Fruit fly (Drosophila melanogaster): ENCODE results near the gene CBP.

The CBP gene

dm6 chrX:7336962-7337844 lies at the start of gene CBP:
CBP (plus strand) TSS chrX:7337352.
- no peak for TF ChIP-seq psq (optimal IDR thresholded peaks at IDR 0.05)
- no peak for TF ChIP-seq h (optimal IDR thresholded peaks at IDR 0.05)
- no peak for TF ChIP-seq insv (optimal IDR thresholded peaks at IDR 0.05)
- no peak for TF ChIP-seq ttk (optimal IDR thresholded peaks at IDR 0.05)
- no peak for TF ChIP-seq Sin3A (optimal IDR thresholded peaks at IDR 0.05)
- TF ChIP-seq Myc (optimal IDR thresholded peaks at IDR 0.05), result no peak

dm6 chrX:7290811-7291515 lies 46.2 kb upstream of the CBP start, which contains the start of gene unc-119:
unc-119 (minus strand) TSS chrX:7291298.
- TF ChIP-seq ttk (optimal IDR thresholded peaks at IDR 0.05) (no peak), Sin3A (optimal IDR thresholded peaks at IDR 0.05) (no peak), Myc (optimal IDR thresholded peaks at IDR 0.05) (no peak), insv (optimal IDR thresholded peaks at IDR 0.05) (no peak), psq (optimal IDR thresholded peaks at IDR 0.05) (no peak), h (optimal IDR thresholded peaks at IDR 0.05) (no peak)

- TF ChIP-seq insv (optimal IDR thresholded peaks at IDR 0.05) (no peak), Sin3A (optimal IDR thresholded peaks at IDR 0.05) (no peak), Myc (optimal IDR thresholded peaks at IDR 0.05) (no peak), ttk (optimal IDR thresholded peaks at IDR 0.05) (no peak), psq (optimal IDR thresholded peaks at IDR 0.05) (no peak), h (optimal IDR thresholded peaks at IDR 0.05) (no peak)
Observed at dm6 chrX:7291850-7292499, 45.2 kb upstream of the CBP start.

dm6 chrX:7293133-7293873 lies 43.8 kb upstream of the CBP start:
- TF ChIP-seq Sin3A (optimal IDR thresholded peaks at IDR 0.05) (no peak), h (optimal IDR thresholded peaks at IDR 0.05) (no peak), insv (optimal IDR thresholded peaks at IDR 0.05) (no peak), Myc (optimal IDR thresholded peaks at IDR 0.05) (no peak), psq (optimal IDR thresholded peaks at IDR 0.05) (no peak), ttk (optimal IDR thresholded peaks at IDR 0.05) (no peak)

dm6 chrX:7293874-7294559 lies 43.1 kb upstream of the CBP start:
- TF ChIP-seq insv (optimal IDR thresholded peaks at IDR 0.05), result no peak
- no peak for TF ChIP-seq h (optimal IDR thresholded peaks at IDR 0.05)
- no peak for TF ChIP-seq ttk (optimal IDR thresholded peaks at IDR 0.05)
- TF ChIP-seq Sin3A (optimal IDR thresholded peaks at IDR 0.05), result no peak
- TF ChIP-seq Myc (optimal IDR thresholded peaks at IDR 0.05), result no peak
- no peak for TF ChIP-seq psq (optimal IDR thresholded peaks at IDR 0.05)

dm6 chrX:7295973-7296372 lies 41.2 kb upstream of the CBP start:
- TF ChIP-seq h (optimal IDR thresholded peaks at IDR 0.05) (no peak), Sin3A (optimal IDR thresholded peaks at IDR 0.05) (no peak), Myc (optimal IDR thresholded peaks at IDR 0.05) (no peak), ttk (optimal IDR thresholded peaks at IDR 0.05) (no peak), psq (optimal IDR thresholded peaks at IDR 0.05) (no peak), insv (optimal IDR thresholded peaks at IDR 0.05) (no peak)

dm6 chrX:7296721-7297227 lies 40.4 kb upstream of the CBP start:
- TF ChIP-seq ttk (optimal IDR thresholded peaks at IDR 0.05) (no peak), insv (optimal IDR thresholded peaks at IDR 0.05) (no peak), Myc (optimal IDR thresholded peaks at IDR 0.05) (no peak), Sin3A (optimal IDR thresholded peaks at IDR 0.05) (no peak), h (optimal IDR thresholded peaks at IDR 0.05) (no peak), psq (optimal IDR thresholded peaks at IDR 0.05) (no peak)

- no peak for TF ChIP-seq ttk (optimal IDR thresholded peaks at IDR 0.05)
- TF ChIP-seq h (optimal IDR thresholded peaks at IDR 0.05), result no peak
Observed at dm6 chrX:7298323-7298722, 38.8 kb upstream of the CBP start.

- TF ChIP-seq Myc (optimal IDR thresholded peaks at IDR 0.05) (no peak), Sin3A (optimal IDR thresholded peaks at IDR 0.05) (no peak), ttk (optimal IDR thresholded peaks at IDR 0.05) (no peak), h (optimal IDR thresholded peaks at IDR 0.05) (no peak), psq (optimal IDR thresholded peaks at IDR 0.05) (no peak), insv (optimal IDR thresholded peaks at IDR 0.05) (no peak)
Observed at dm6 chrX:7299399-7300355, 37.5 kb upstream of the CBP start.

- TF ChIP-seq insv (optimal IDR thresholded peaks at IDR 0.05) (no peak), ttk (optimal IDR thresholded peaks at IDR 0.05) (no peak), Myc (optimal IDR thresholded peaks at IDR 0.05) (no peak), h (optimal IDR thresholded peaks at IDR 0.05) (no peak), psq (optimal IDR thresholded peaks at IDR 0.05) (no peak), Sin3A (optimal IDR thresholded peaks at IDR 0.05) (no peak)
Observed at dm6 chrX:7300356-7300721, 36.8 kb upstream of the CBP start.
